Fruit fly (Drosophila melanogaster): ENCODE results near the gene Polr2A.

Gene Polr2A

dm6 chrX:11615652-11616495, 45.7 kb upstream of the Polr2A start, which contains the start of the genes RPA3 and Met (continued):
- TF ChIP-seq repo (GFP tag; optimal IDR thresholded peaks at IDR 0.05) (no peak), ttk (GFP tag; IDR thresholded peaks at IDR 0.05) (no peak), esg (GFP tag; conservative IDR thresholded peaks at IDR 0.05) (no peak), lbe (GFP tag; optimal IDR thresholded peaks at IDR 0.05) (no peak), YL-1 (GFP tag; optimal IDR thresholded peaks at IDR 0.05) (peak; percentile 62), cas (GFP tag; IDR thresholded peaks at IDR 0.05) (no peak), Scr (GFP tag; IDR thresholded peaks at IDR 0.05; ENCODE audit: partially characterized antibody) (peak; percentile 77), az2 (GFP tag; optimal IDR thresholded peaks at IDR 0.05) (no peak), luna (GFP tag; optimal IDR thresholded peaks at IDR 0.05) (no peak), CG3163 (GFP tag; optimal IDR thresholded peaks at IDR 0.05) (no peak), bbx (GFP tag; IDR thresholded peaks at IDR 0.05; ENCODE audit: partially characterized antibody) (peak; percentile 76), CG1233 (GFP tag; optimal IDR thresholded peaks at IDR 0.05) (no peak), bcd (GFP tag; optimal IDR thresholded peaks at IDR 0.05) (no peak), CG2875 (GFP tag; optimal IDR thresholded peaks at IDR 0.05) (no peak), Nf-YA (GFP tag; IDR thresholded peaks at IDR 0.05) (no peak), CG15073 (GFP tag; optimal IDR thresholded peaks at IDR 0.05) (no peak), NfI (GFP tag; optimal IDR thresholded peaks at IDR 0.05) (no peak), Ets97D (GFP tag; optimal IDR thresholded peaks at IDR 0.05) (no peak), Sry-δ (GFP tag; optimal IDR thresholded peaks at IDR 0.05) (peak; percentile 21), bowl (GFP tag; IDR thresholded peaks at IDR 0.05) (no peak), CG34224 (GFP tag; IDR thresholded peaks at IDR 0.05; ENCODE audit: partially characterized antibody) (peak; percentile 65; the same call in 2 of the 3 replicates), ac (GFP tag; optimal IDR thresholded peaks at IDR 0.05) (no peak), CG10431 (GFP tag; optimal IDR thresholded peaks at IDR 0.05) (no peak), ssp (GFP tag; IDR thresholded peaks at IDR 0.05) (peak; percentile 67), CG13296 (GFP tag; optimal IDR thresholded peaks at IDR 0.05) (no peak), yki (optimal IDR thresholded peaks at IDR 0.05) (no peak), CG12942 (GFP tag; optimal IDR thresholded peaks at IDR 0.05) (no peak), CG2712 (tag; optimal IDR thresholded peaks at IDR 0.05) (peak; percentile 35), CG4424 (GFP tag; optimal IDR thresholded peaks at IDR 0.05) (no peak), CG8290 (GFP tag; optimal IDR thresholded peaks at IDR 0.05) (no peak), CG8290 (tag; optimal IDR thresholded peaks at IDR 0.05) (no peak), Gug (GFP tag; IDR thresholded peaks at IDR 0.05) (no peak), trh (GFP tag; optimal IDR thresholded peaks at IDR 0.05) (no peak), ci (GFP tag; IDR thresholded peaks at IDR 0.05) (no peak), lab (GFP tag; optimal IDR thresholded peaks at IDR 0.05) (no peak), tin (GFP tag; optimal IDR thresholded peaks at IDR 0.05) (no peak), pho (GFP tag; optimal IDR thresholded peaks at IDR 0.05) (no peak), CG8359 (GFP tag; optimal IDR thresholded peaks at IDR 0.05; ENCODE audit: borderline replicate concordance) (no peak), CG5953 (GFP tag; IDR thresholded peaks at IDR 0.05) (no peak), z (GFP tag; IDR thresholded peaks at IDR 0.05) (no peak), Fer1 (GFP tag; optimal IDR thresholded peaks at IDR 0.05) (peak; percentile 7), Lhr (GFP tag; optimal IDR thresholded peaks at IDR 0.05) (no peak), Dp (GFP tag; optimal IDR thresholded peaks at IDR 0.05) (peak; percentile 64), lola (GFP tag; optimal IDR thresholded peaks at IDR 0.05) (no peak), danr (GFP tag; IDR thresholded peaks at IDR 0.05) (no peak), BtbVII (GFP tag; optimal IDR thresholded peaks at IDR 0.05) (no peak), Poxn (GFP tag; IDR thresholded peaks at IDR 0.05) (no peak), Hr3 (GFP tag; optimal IDR thresholded peaks at IDR 0.05) (no peak), tap (tag; optimal IDR thresholded peaks at IDR 0.05) (no peak), sqz (GFP tag; optimal IDR thresholded peaks at IDR 0.05) (no peak), CG14050 (GFP tag; IDR thresholded peaks at IDR 0.05) (no peak)

Data from whole organism, embryonic.